Fruit fly (Drosophila melanogaster) whole organism, embryonic: ENCODE data around the gene CG15927.

Experiments used
- B-H1 ChIP-seq: fragments of 200-800 bp; sonication (Bioruptor generic); IDR thresholded peaks from 3 replicates; pipeline ENCODE4 v1.3.6; 2022; ENCODE audit warnings: missing biosample characterization, missing genetic modification characterization
- BEAF-32 ChIP-seq: fragments of 200-800 bp; sonication (Bioruptor generic); optimal IDR thresholded peaks from 3 replicates; lab custom pipeline; 2017; ENCODE audit warnings: missing biosample characterization, missing genetic modification characterization, mild to moderate bottlenecking, moderate library complexity, missing genetic modification reagents
- Bgb ChIP-seq: fragments of 200-800 bp; sonication (Bioruptor generic); IDR thresholded peaks from 2 replicates; pipeline ENCODE4 v1.3.6; 2022; ENCODE audit warnings: missing biosample characterization, missing genetic modification characterization; ENCODE audit not compliant: partially characterized antibody
- CG10462 ChIP-seq: fragments of 200-800 bp; sonication (Bioruptor generic); optimal IDR thresholded peaks from 2 replicates; lab custom pipeline; 2016; ENCODE audit warnings: missing biosample characterization, missing genetic modification characterization
- CG10959 ChIP-seq: fragments of 200-800 bp; sonication (Bioruptor generic); IDR thresholded peaks from 2 replicates; pipeline ENCODE4 v1.3.6; 2022; ENCODE audit warnings: missing biosample characterization, missing genetic modification characterization
- CG12744 ChIP-seq: fragments of 200-800 bp; sonication (Bioruptor generic); optimal IDR thresholded peaks from 2 replicates; lab custom pipeline; 2016; ENCODE audit warnings: missing biosample characterization, missing genetic modification characterization
- CG14014 ChIP-seq: fragments of 200-800 bp; sonication (Bioruptor generic); IDR thresholded peaks from 2 replicates; pipeline ENCODE4 v1.3.6; 2022; ENCODE audit warnings: missing biosample characterization, missing genetic modification characterization
- CG17359 ChIP-seq: fragments of 200-800 bp; sonication (Bioruptor generic); optimal IDR thresholded peaks from 3 replicates; lab custom pipeline; 2018; ENCODE audit warnings: missing biosample characterization, mild to moderate bottlenecking, missing genetic modification characterization, moderate library complexity
- CG17361 ChIP-seq: fragments of 200-800 bp; sonication (Bioruptor generic); IDR thresholded peaks from 3 replicates; pipeline ENCODE4 v1.3.6; 2022; ENCODE audit warnings: missing biosample characterization, missing genetic modification characterization
- CG17802 ChIP-seq: fragments of 200-800 bp; sonication (Bioruptor generic); optimal IDR thresholded peaks from 2 replicates; lab custom pipeline; 2018; ENCODE audit warnings: missing biosample characterization, mild to moderate bottlenecking, missing genetic modification characterization, moderate library complexity
- CG18476 ChIP-seq: fragments of 200-800 bp; sonication (Bioruptor generic); optimal IDR thresholded peaks from 2 replicates; lab custom pipeline; 2016; ENCODE audit warnings: missing biosample characterization, mild to moderate bottlenecking, missing genetic modification characterization
- CG2199 ChIP-seq: fragments of 200-800 bp; sonication (Bioruptor generic); IDR thresholded peaks from 3 replicates; pipeline ENCODE4 v1.3.6; 2022; ENCODE audit warnings: missing biosample characterization, missing genetic modification characterization
- CG30020 ChIP-seq: fragments of 200-800 bp; optimal IDR thresholded peaks from 2 replicates; lab custom pipeline; 2019; ENCODE audit warnings: missing biosample characterization, mild to moderate bottlenecking, missing genetic modification characterization, moderate library complexity
- CG4282 ChIP-seq: fragments of 200-800 bp; sonication (Bioruptor generic); optimal IDR thresholded peaks from 2 replicates; lab custom pipeline; 2016; ENCODE audit warnings: missing biosample characterization, missing genetic modification characterization
- CG6272 ChIP-seq: fragments of 200-800 bp; sonication (Bioruptor generic); IDR thresholded peaks from 2 replicates; pipeline ENCODE4 v1.3.6; 2022; ENCODE audit warnings: missing biosample characterization, missing genetic modification characterization
- CG7372 ChIP-seq: fragments of 200-800 bp; sonication (Bioruptor generic); IDR thresholded peaks from 2 replicates; pipeline ENCODE4 v1.3.6; 2022; ENCODE audit warnings: missing biosample characterization, missing genetic modification characterization
- CG8944 ChIP-seq: fragments of 200-800 bp; sonication (Bioruptor generic); optimal IDR thresholded peaks from 3 replicates; lab custom pipeline; 2016; ENCODE audit warnings: missing biosample characterization, missing genetic modification characterization
- CG9817 ChIP-seq: fragments of 200-800 bp; sonication (Bioruptor generic); optimal IDR thresholded peaks from 2 replicates; lab custom pipeline; 2018; ENCODE audit warnings: missing biosample characterization, mild to moderate bottlenecking, missing genetic modification characterization, moderate library complexity
- CG9932 ChIP-seq: fragments of 200-800 bp; sonication (Bioruptor generic); IDR thresholded peaks from 2 replicates; pipeline ENCODE4 v1.3.6; 2022; ENCODE audit warnings: missing biosample characterization, missing genetic modification characterization
- Dek ChIP-seq: fragments of 200-800 bp; sonication (Bioruptor generic); optimal IDR thresholded peaks from 3 replicates; lab custom pipeline; 2019; ENCODE audit warnings: missing biosample characterization, mild to moderate bottlenecking, missing genetic modification characterization, moderate library complexity
- Dref ChIP-seq: fragments of 200-800 bp; sonication (Bioruptor generic); IDR thresholded peaks from 2 replicates; pipeline ENCODE4 v1.3.6; 2022; ENCODE audit warnings: missing biosample characterization, missing genetic modification characterization
- H15 ChIP-seq: fragments of 200-800 bp; sonication (Bioruptor generic); IDR thresholded peaks from 3 replicates; pipeline ENCODE4 v1.3.6; 2022; ENCODE audit warnings: missing biosample characterization, missing genetic modification characterization
- HLHmδ ChIP-seq: fragments of 200-800 bp; sonication (Bioruptor generic); optimal IDR thresholded peaks from 2 replicates; lab custom pipeline; 2018; ENCODE audit warnings: missing biosample characterization, mild to moderate bottlenecking, missing genetic modification characterization, moderate library complexity
- Max ChIP-seq: fragments of 200-800 bp; sonication (Bioruptor generic); optimal IDR thresholded peaks from 2 replicates; lab custom pipeline; 2016; ENCODE audit warnings: missing biosample characterization, mild to moderate bottlenecking, missing genetic modification characterization
- Mes4 ChIP-seq: fragments of 200-800 bp; sonication (Bioruptor generic); optimal IDR thresholded peaks from 2 replicates; lab custom pipeline; 2016; ENCODE audit warnings: missing biosample characterization, missing genetic modification characterization
- NC2α ChIP-seq: fragments of 200-800 bp; sonication (Bioruptor generic); optimal IDR thresholded peaks from 2 replicates; lab custom pipeline; 2016; ENCODE audit warnings: missing biosample characterization, missing genetic modification characterization
- NFAT ChIP-seq: fragments of 200-800 bp; sonication (Bioruptor generic); IDR thresholded peaks from 2 replicates; pipeline ENCODE4 v1.3.6; 2022; ENCODE audit warnings: missing biosample characterization, missing genetic modification characterization
- NK7.1 ChIP-seq: fragments of 200-800 bp; sonication (Bioruptor generic); optimal IDR thresholded peaks from 3 replicates; lab custom pipeline; 2016; ENCODE audit warnings: missing biosample characterization, missing genetic modification characterization
- Nf-YA ChIP-seq: fragments of 200-800 bp; sonication (Bioruptor generic); IDR thresholded peaks from 2 replicates; pipeline ENCODE4 v1.3.6; 2022; ENCODE audit warnings: missing biosample characterization, missing genetic modification characterization
- Ravus ChIP-seq: fragments of 200-800 bp; sonication (Bioruptor generic); IDR thresholded peaks from 2 replicates; pipeline ENCODE4 v1.3.6; 2022; ENCODE audit warnings: missing biosample characterization, missing genetic modification characterization
- Six4 ChIP-seq: fragments of 200-800 bp; sonication (Bioruptor generic); optimal IDR thresholded peaks from 2 replicates; lab custom pipeline; 2016; ENCODE audit warnings: missing biosample characterization, missing genetic modification characterization
- Sox100B ChIP-seq: fragments of 200-800 bp; sonication (Bioruptor generic); optimal IDR thresholded peaks from 3 replicates; lab custom pipeline; 2018; ENCODE audit warnings: missing biosample characterization, mild to moderate bottlenecking, missing genetic modification characterization
- Stat92E ChIP-seq, 3 experiments: fragments of >200 bp in 2 of 3; fragments of 200-800 bp in 1 of 3; sonication (Bioruptor generic) in 1 of 3; optimal IDR thresholded peaks; 2 replicates each; lab custom pipeline; 2017 to 2019; ENCODE audit warnings: missing biosample characterization in 3 of 3, missing genetic modification characterization in 3 of 3, mild to moderate bottlenecking in 1 of 3, moderate library complexity in 1 of 3
- Taf1 ChIP-seq: fragments of 200-800 bp; sonication (Bioruptor generic); IDR thresholded peaks from 2 replicates; pipeline ENCODE4 v1.3.6; 2022; ENCODE audit warnings: missing biosample characterization, missing genetic modification characterization
- cad ChIP-seq: fragments of >200 bp; optimal IDR thresholded peaks from 2 replicates; lab custom pipeline; 2017; ENCODE audit warnings: missing biosample characterization, missing genetic modification characterization
- chn ChIP-seq: fragments of 200-800 bp; sonication (Bioruptor generic); optimal IDR thresholded peaks from 2 replicates; lab custom pipeline; 2016; ENCODE audit warnings: missing biosample characterization, missing genetic modification characterization
- cwo ChIP-seq: fragments of 200-800 bp; sonication (Bioruptor generic); optimal IDR thresholded peaks from 3 replicates; lab custom pipeline; 2017; ENCODE audit warnings: missing biosample characterization, missing genetic modification characterization, mild to moderate bottlenecking, moderate library complexity, missing genetic modification reagents
- dimm ChIP-seq: fragments of 200-800 bp; sonication (Bioruptor generic); IDR thresholded peaks from 2 replicates; pipeline ENCODE4 v1.3.6; 2022; ENCODE audit warnings: missing biosample characterization, missing genetic modification characterization
- dm ChIP-seq: fragments of 200-800 bp; sonication (Bioruptor generic); optimal IDR thresholded peaks from 3 replicates; lab custom pipeline; 2016; ENCODE audit warnings: missing biosample characterization, missing genetic modification characterization
- gsb-n ChIP-seq: fragments of 200-800 bp; sonication (Bioruptor generic); optimal IDR thresholded peaks from 3 replicates; lab custom pipeline; 2018; ENCODE audit warnings: missing biosample characterization, mild to moderate bottlenecking, missing genetic modification characterization
- her ChIP-seq: fragments of 200-800 bp; sonication (Bioruptor generic); optimal IDR thresholded peaks from 2 replicates; lab custom pipeline; 2016; ENCODE audit warnings: missing biosample characterization, missing genetic modification characterization
- insv ChIP-seq, 2 experiments: fragments of 200-800 bp; sonication (Bioruptor generic); optimal IDR thresholded peaks; 3 replicates each; lab custom pipeline; 2016 to 2018; ENCODE audit warnings: missing biosample characterization in 2 of 2, missing genetic modification characterization in 2 of 2
- peb ChIP-seq: fragments of 200-800 bp; sonication (Bioruptor generic); IDR thresholded peaks from 2 replicates; pipeline ENCODE4 v1.3.6; 2022; ENCODE audit warnings: missing biosample characterization, missing genetic modification characterization
- pho ChIP-seq: fragments of 200-800 bp; sonication (Bioruptor generic); optimal IDR thresholded peaks from 2 replicates; lab custom pipeline; 2016; ENCODE audit warnings: missing biosample characterization, missing genetic modification characterization
- pnt ChIP-seq: fragments of 200-800 bp; sonication (Bioruptor generic); optimal IDR thresholded peaks from 3 replicates; lab custom pipeline; 2016; ENCODE audit warnings: missing biosample characterization, missing genetic modification characterization
- psq ChIP-seq: fragments of 200-800 bp; sonication (Bioruptor generic); optimal IDR thresholded peaks from 2 replicates; lab custom pipeline; 2017; ENCODE audit warnings: missing biosample characterization, missing genetic modification characterization
- pum ChIP-seq: fragments of 200-800 bp; sonication (Bioruptor generic); optimal IDR thresholded peaks from 2 replicates; lab custom pipeline; 2016; ENCODE audit warnings: missing biosample characterization, missing genetic modification characterization
- pzg ChIP-seq: fragments of 200-800 bp; sonication (Bioruptor generic); optimal IDR thresholded peaks from 3 replicates; lab custom pipeline; 2018; ENCODE audit warnings: missing biosample characterization, mild to moderate bottlenecking, missing genetic modification characterization, moderate library complexity
- rib ChIP-seq: fragments of 200-800 bp; sonication (Bioruptor generic); IDR thresholded peaks from 2 replicates; pipeline ENCODE4 v1.3.6; 2022; ENCODE audit warnings: missing biosample characterization, missing genetic modification characterization
- sd ChIP-seq: fragments of 200-800 bp; sonication (Bioruptor generic); optimal IDR thresholded peaks from 3 replicates; lab custom pipeline; 2018; ENCODE audit warnings: missing biosample characterization, mild to moderate bottlenecking, missing genetic modification characterization, moderate library complexity
- sr ChIP-seq: fragments of 200-800 bp; sonication (Bioruptor generic); IDR thresholded peaks from 3 replicates; pipeline ENCODE4 v1.3.6; 2022; ENCODE audit warnings: missing biosample characterization, missing genetic modification characterization
- twi ChIP-seq: fragments of 200-800 bp; optimal IDR thresholded peaks from 2 replicates; lab custom pipeline; 2019; ENCODE audit warnings: missing biosample characterization, mild to moderate bottlenecking, missing genetic modification characterization, moderate library complexity
- vvl ChIP-seq: fragments of 200-800 bp; sonication (Bioruptor generic); IDR thresholded peaks from 2 replicates; pipeline ENCODE4 v1.3.6; 2022; ENCODE audit warnings: missing biosample characterization, missing genetic modification characterization

Gene CG15927

dm6 chrX:12480282-12480681 is 25.8 kb downstream of the CG15927 start (continued):
- TF ChIP-seq sd (tag; lab: Kevin White, UChicago) (peak; percentile 14), CG10959 (no peak), chn (GFP tag; lab: Kevin White, UChicago) (no peak), CG18476 (GFP tag; lab: Kevin White, UChicago) (no peak), cad (no peak), Max (no peak), Bgb (GFP tag; lab: Robert Waterston, UW) (no peak), CG10462 (GFP tag; lab: Kevin White, UChicago) (no peak), CG2199 (GFP tag; lab: Robert Waterston, UW) (no peak), gsb-n (no peak), Six4 (GFP tag; lab: Kevin White, UChicago) (no peak), H15 (GFP tag; lab: Robert Waterston, UW) (no peak), Sox100B (peak; percentile 45), twi (tag; lab: Kevin White, UChicago) (no peak), pum (no peak), pnt (GFP tag; lab: Kevin White, UChicago) (no peak), CG14014 (no peak; the same call in 1 of the 2 replicates), HLHmδ (GFP tag; lab: Kevin White, UChicago) (no peak), B-H1 (GFP tag; lab: Robert Waterston, UW) (no peak), Ravus (GFP tag; lab: Robert Waterston, UW) (no peak), NC2α (no peak), CG8944 (no peak), dimm (no peak), cwo (GFP tag; lab: Kevin White, UChicago) (peak; percentile 64), insv (GFP tag; optimal IDR thresholded peaks at IDR 0.05; lab: Kevin White, UChicago) (no peak), CG12744 (GFP tag; lab: Kevin White, UChicago) (no peak), CG17361 (GFP tag; lab: Robert Waterston, UW) (peak; percentile 38; the same call in 1 of the 3 replicates), CG4282 (GFP tag; lab: Kevin White, UChicago) (no peak), CG30020 (tag; lab: Kevin White, UChicago) (no peak), pho (GFP tag; lab: Kevin White, UChicago) (no peak), her (GFP tag; lab: Kevin White, UChicago) (no peak), vvl (GFP tag; lab: Robert Waterston, UW) (no peak), CG6272 (GFP tag; lab: Robert Waterston, UW) (no peak), NK7.1 (no peak), pzg (GFP tag; lab: Kevin White, UChicago) (no peak), BEAF-32 (GFP tag; lab: Kevin White, UChicago) (no peak), Stat92E (GFP tag; optimal IDR thresholded peaks at IDR 0.05; lab: Kevin White, UChicago) (no peak), CG9932 (GFP tag; lab: Robert Waterston, UW) (peak; percentile 44; the same call in 1 of the 2 replicates), CG7372 (GFP tag; lab: Robert Waterston, UW) (peak; percentile 73), CG17802 (tag; lab: Kevin White, UChicago) (no peak), rib (GFP tag; lab: Robert Waterston, UW) (no peak), CG17359 (tag; lab: Kevin White, UChicago) (peak; percentile 12), CG9817 (tag; lab: Kevin White, UChicago) (peak; percentile 5), Dek (tag; lab: Kevin White, UChicago) (peak; percentile 2), Taf1 (GFP tag; lab: Robert Waterston, UW) (no peak), Dref (no peak), sr (GFP tag; lab: Robert Waterston, UW) (no peak), Mes4 (GFP tag; lab: Kevin White, UChicago) (no peak), NFAT (GFP tag; lab: Robert Waterston, UW) (no peak), Nf-YA (GFP tag; lab: Robert Waterston, UW) (no peak), psq (GFP tag; lab: Kevin White, UChicago) (no peak), dm (GFP tag; lab: Kevin White, UChicago) (no peak), peb (GFP tag; lab: Robert Waterston, UW) (no peak)
